Fruit fly (Drosophila melanogaster): ENCODE data around the gene CG7300.

Gene CG7300

dm6 chr2L:10732343-10732808, 34.5 kb upstream of the CG7300 start, which contains the start of the genes EMC3 and Dpy-30L1 (continued):
- TF ChIP-seq mld (GFP tag; IDR thresholded peaks at IDR 0.05; ENCODE audit: partially characterized antibody) (0 out of 3 replicates have a peak, but pooled peaks have one; percentile 29), GATAe (GFP tag; conservative IDR thresholded peaks at IDR 0.05) (no peak), CG2120 (GFP tag; optimal IDR thresholded peaks at IDR 0.05) (peak; percentile 79), CG8944 (GFP tag; optimal IDR thresholded peaks at IDR 0.05) (peak; percentile 29), bcd (GFP tag; optimal IDR thresholded peaks at IDR 0.05) (no peak), Neu2 (GFP tag; optimal IDR thresholded peaks at IDR 0.05; ENCODE audit: borderline replicate concordance) (no peak), NK7.1 (GFP tag; optimal IDR thresholded peaks at IDR 0.05) (peak; percentile 26), CG12659 (GFP tag; optimal IDR thresholded peaks at IDR 0.05) (peak; percentile 83), z (GFP tag; IDR thresholded peaks at IDR 0.05) (no peak), CG33213 (GFP tag; optimal IDR thresholded peaks at IDR 0.05) (peak; percentile 54), CG1603 (tag; optimal IDR thresholded peaks at IDR 0.05) (peak; percentile 80), pita (GFP tag; optimal IDR thresholded peaks at IDR 0.05) (no peak), hkb (optimal IDR thresholded peaks at IDR 0.05) (no peak), hkb (GFP tag; IDR thresholded peaks at IDR 0.05) (peak; percentile 57), CG2678 (tag; optimal IDR thresholded peaks at IDR 0.05) (no peak), stwl (tag; optimal IDR thresholded peaks at IDR 0.05) (peak; percentile 93), CG10366 (GFP tag; IDR thresholded peaks at IDR 0.05) (peak; percentile 30; the same call in 1 of the 2 replicates), Eip74EF (GFP tag; optimal IDR thresholded peaks at IDR 0.05) (no peak), amos (GFP tag; IDR thresholded peaks at IDR 0.05; ENCODE audit: partially characterized antibody) (peak; percentile 74), trem (tag; optimal IDR thresholded peaks at IDR 0.05) (peak; percentile 72), aop (GFP tag; IDR thresholded peaks at IDR 0.05) (no peak), Dref (GFP tag; IDR thresholded peaks at IDR 0.05) (peak; percentile 74), pzg (GFP tag; optimal IDR thresholded peaks at IDR 0.05) (peak; percentile 72), CG12391 (tag; optimal IDR thresholded peaks at IDR 0.05) (peak; percentile 78), zen (tag; optimal IDR thresholded peaks at IDR 0.05) (peak; percentile 67), zf30C (GFP tag; optimal IDR thresholded peaks at IDR 0.05) (no peak), dimm (GFP tag; IDR thresholded peaks at IDR 0.05) (no peak), ci (GFP tag; IDR thresholded peaks at IDR 0.05) (0 out of 3 replicates have a peak, but pooled peaks have one; percentile 43), eyg (GFP tag; optimal IDR thresholded peaks at IDR 0.05) (no peak), CG30403 (GFP tag; optimal IDR thresholded peaks at IDR 0.05) (peak; percentile 79), CG8388 (GFP tag; optimal IDR thresholded peaks at IDR 0.05) (peak; percentile 34), onecut (GFP tag; IDR thresholded peaks at IDR 0.05) (peak; percentile 30; the same call in 1 of the 2 replicates), bab2 (GFP tag; optimal IDR thresholded peaks at IDR 0.05) (peak; percentile 40), CG6272 (GFP tag; IDR thresholded peaks at IDR 0.05) (0 out of 2 replicates have a peak, but pooled peaks have one; percentile 27), mam (GFP tag; optimal IDR thresholded peaks at IDR 0.05) (peak; percentile 55), slou (GFP tag; optimal IDR thresholded peaks at IDR 0.05) (no peak), BtbVII (GFP tag; optimal IDR thresholded peaks at IDR 0.05) (no peak), phol (tag; optimal IDR thresholded peaks at IDR 0.05) (peak; percentile 68), zen2 (GFP tag; IDR thresholded peaks at IDR 0.05; ENCODE audit: partially characterized antibody) (peak; percentile 69; the same call in 1 of the 3 replicates), CG11695 (GFP tag; IDR thresholded peaks at IDR 0.05) (no peak), CG11247 (GFP tag; IDR thresholded peaks at IDR 0.05) (0 out of 2 replicates have a peak, but pooled peaks have one; percentile 16), CG30431 (GFP tag; optimal IDR thresholded peaks at IDR 0.05) (no peak), emc (GFP tag; optimal IDR thresholded peaks at IDR 0.05) (no peak), ac (GFP tag; optimal IDR thresholded peaks at IDR 0.05) (no peak), Fer3 (tag; optimal IDR thresholded peaks at IDR 0.05) (peak; percentile 44), CG13287 (GFP tag; IDR thresholded peaks at IDR 0.05; ENCODE audit: partially characterized antibody) (peak; percentile 92), H2.0 (GFP tag; IDR thresholded peaks at IDR 0.05) (peak; percentile 48), CG16815 (GFP tag; optimal IDR thresholded peaks at IDR 0.05) (no peak), chif (GFP tag; optimal IDR thresholded peaks at IDR 0.05) (peak in 1 of 2 experiments; percentile 44), CG6683 (GFP tag; optimal IDR thresholded peaks at IDR 0.05) (no peak)
